Worm (Caenorhabditis elegans) whole organism, young adult: ENCODE data around the gene C16A11.3.

Experiments used
- B0019.2 ChIP-seq: fragments of 200-800 bp; sonication (Bioruptor generic); conservative IDR thresholded peaks from 2 replicates; pipeline ENCODE4 v1.3.6; 2022; ENCODE audit warnings: missing genetic modification reagents, missing genetic modification characterization, missing compliant biosample characterization
- B0261.1 ChIP-seq: sonication (generic microtip); optimal IDR thresholded peaks from 2 replicates; lab custom pipeline; 2016; ENCODE audit warnings: mild to moderate bottlenecking, missing genetic modification characterization, moderate library complexity, missing compliant biosample characterization
- D2030.7 ChIP-seq: fragments of 200-800 bp; sonication (Bioruptor generic); IDR thresholded peaks from 2 replicates; pipeline ENCODE4 v1.3.6; 2022; ENCODE audit warnings: missing genetic modification reagents, missing genetic modification characterization, missing compliant biosample characterization
- F33H1.4 ChIP-seq: fragments of 200-800 bp; sonication (Bioruptor generic); IDR thresholded peaks from 2 replicates; pipeline ENCODE4 v1.3.6; 2022; ENCODE audit warnings: missing genetic modification reagents, missing genetic modification characterization, missing compliant biosample characterization
- F49E8.2 ChIP-seq: sonication (generic microtip); optimal IDR thresholded peaks from 3 replicates; lab custom pipeline; 2017; ENCODE audit warnings: missing genetic modification characterization, mild to moderate bottlenecking, missing compliant biosample characterization, antibody characterized with exemption, moderate library complexity; ENCODE audit not compliant: insufficient read depth
- Y56A3A.18 ChIP-seq: fragments of 200-800 bp; sonication (Bioruptor generic); IDR thresholded peaks from 2 replicates; pipeline ENCODE4 v1.3.6; 2022; ENCODE audit warnings: missing genetic modification reagents, missing genetic modification characterization, missing compliant biosample characterization
- ama-1 ChIP-seq, 3 experiments: fragments of 150-350 bp in 1 of 3; sonication (generic microtip) in 2 of 3; optimal IDR thresholded peaks; 2 replicates each; lab custom pipeline; 2014 to 2018; ENCODE audit warnings: missing biosample characterization in 2 of 3, missing genetic modification characterization in 2 of 3, missing genetic modification reagents in 2 of 3
- aptf-2 ChIP-seq: fragments of 200-800 bp; sonication (Bioruptor generic); conservative IDR thresholded peaks from 2 replicates; pipeline ENCODE4 v1.3.6; 2022; ENCODE audit warnings: missing genetic modification reagents, missing genetic modification characterization, missing compliant biosample characterization
- athp-1 ChIP-seq: sonication (generic microtip); optimal IDR thresholded peaks from 2 replicates; lab custom pipeline; 2017; ENCODE audit warnings: mild to moderate bottlenecking, missing genetic modification characterization, missing compliant biosample characterization
- attf-6 ChIP-seq: fragments of 200-800 bp; sonication (Bioruptor generic); IDR thresholded peaks from 2 replicates; pipeline ENCODE4 v1.3.6; 2022; ENCODE audit warnings: missing genetic modification reagents, missing genetic modification characterization, missing compliant biosample characterization
- bed-2 ChIP-seq: fragments of 200-800 bp; sonication (Bioruptor generic); IDR thresholded peaks from 2 replicates; pipeline ENCODE4 v1.3.6; 2022; ENCODE audit warnings: missing genetic modification reagents, missing genetic modification characterization, missing compliant biosample characterization
- ceh-100 ChIP-seq: fragments of 200-800 bp; sonication (Bioruptor generic); IDR thresholded peaks from 2 replicates; pipeline ENCODE4 v1.3.6; 2022; ENCODE audit warnings: missing genetic modification reagents, missing genetic modification characterization, missing compliant biosample characterization
- ceh-27 ChIP-seq: fragments of 200-800 bp; sonication (Bioruptor generic); optimal IDR thresholded peaks from 2 replicates; lab custom pipeline; 2018; ENCODE audit warnings: mild to moderate bottlenecking, missing genetic modification characterization, moderate library complexity, missing compliant biosample characterization
- ceh-40 ChIP-seq: fragments of 200-800 bp; sonication (Bioruptor generic); IDR thresholded peaks from 2 replicates; pipeline ENCODE4 v1.3.6; 2022; ENCODE audit warnings: missing genetic modification characterization, missing compliant biosample characterization
- ceh-79 ChIP-seq: sonication (generic microtip); optimal IDR thresholded peaks from 2 replicates; lab custom pipeline; 2017; ENCODE audit warnings: mild to moderate bottlenecking, missing genetic modification characterization, missing compliant biosample characterization
- dpff-1 ChIP-seq: sonication (generic microtip); optimal IDR thresholded peaks from 2 replicates; lab custom pipeline; 2017; ENCODE audit warnings: mild to moderate bottlenecking, missing genetic modification characterization, missing compliant biosample characterization
- efl-1 ChIP-seq: fragments of 150-350 bp; optimal IDR thresholded peaks from 2 replicates; lab custom pipeline; 2014; ENCODE audit warnings: missing biosample characterization, missing genetic modification reagents, missing genetic modification characterization
- egl-44 ChIP-seq: fragments of 200-800 bp; sonication (Bioruptor generic); IDR thresholded peaks from 2 replicates; pipeline ENCODE4 v1.3.6; 2022; ENCODE audit warnings: missing genetic modification reagents, missing genetic modification characterization, missing compliant biosample characterization
- fkh-3 ChIP-seq: sonication (generic microtip); optimal IDR thresholded peaks from 2 replicates; lab custom pipeline; 2016; ENCODE audit warnings: mild to moderate bottlenecking, missing genetic modification characterization, missing compliant biosample characterization
- hlh-12 ChIP-seq: sonication (generic microtip); optimal IDR thresholded peaks from 2 replicates; lab custom pipeline; 2016; ENCODE audit warnings: missing genetic modification characterization, missing compliant biosample characterization
- hmg-1.2 ChIP-seq: fragments of 200-800 bp; sonication (Bioruptor generic); IDR thresholded peaks from 2 replicates; pipeline ENCODE4 v1.3.6; 2022; ENCODE audit warnings: missing genetic modification reagents, missing genetic modification characterization, missing compliant biosample characterization
- hmg-20 ChIP-seq: fragments of 200-800 bp; sonication (Bioruptor generic); IDR thresholded peaks from 2 replicates; pipeline ENCODE4 v1.3.6; 2022; ENCODE audit warnings: missing genetic modification reagents, missing genetic modification characterization, missing compliant biosample characterization
- hrde-1 ChIP-seq: sonication (generic microtip); optimal IDR thresholded peaks from 2 replicates; lab custom pipeline; 2016; ENCODE audit warnings: missing genetic modification characterization, mild to moderate bottlenecking, missing compliant biosample characterization, moderate library complexity, missing genotype, missing genetic modification reagents, borderline replicate concordance
- hsf-1 ChIP-seq: fragments of 200-800 bp; sonication (Bioruptor generic); IDR thresholded peaks from 2 replicates; pipeline ENCODE4 v1.3.6; 2022; ENCODE audit warnings: missing genetic modification reagents, missing genetic modification characterization, missing compliant biosample characterization
- let-607 ChIP-seq, 2 experiments: fragments of 200-800 bp in 1 of 2; sonication (Bioruptor generic) in 1 of 2; sonication (generic microtip) in 1 of 2; optimal IDR thresholded peaks; 2 replicates each; lab custom pipeline; 2016 to 2018; ENCODE audit warnings: mild to moderate bottlenecking in 2 of 2, missing compliant biosample characterization in 2 of 2, missing genetic modification characterization in 2 of 2, moderate library complexity in 2 of 2, missing genotype in 1 of 2
- lin-26 ChIP-seq: fragments of 200-800 bp; sonication (Bioruptor generic); IDR thresholded peaks from 2 replicates; pipeline ENCODE4 v1.3.6; 2022; ENCODE audit warnings: missing genetic modification reagents, missing genetic modification characterization, missing compliant biosample characterization
- lin-35 ChIP-seq, 3 experiments: fragments of 150-350 bp in 2 of 3; sonication (generic microtip) in 1 of 3; optimal IDR thresholded peaks; 2 replicates each; lab custom pipeline; 2014 to 2018; ENCODE audit warnings: missing biosample characterization in 3 of 3, missing genetic modification characterization in 3 of 3, missing genetic modification reagents in 3 of 3
- lin-40 ChIP-seq: sonication (generic microtip); optimal IDR thresholded peaks from 2 replicates; lab custom pipeline; 2016; ENCODE audit warnings: missing genetic modification characterization, mild to moderate bottlenecking, missing compliant biosample characterization, missing genotype, missing genetic modification reagents
- lir-1 ChIP-seq: fragments of 200-800 bp; sonication (Bioruptor generic); conservative IDR thresholded peaks from 2 replicates; pipeline ENCODE4 v1.3.6; 2022; ENCODE audit warnings: missing genetic modification reagents, missing genetic modification characterization, missing compliant biosample characterization
- lsl-1 ChIP-seq: fragments of 200-800 bp; sonication (Bioruptor generic); optimal IDR thresholded peaks from 2 replicates; lab custom pipeline; 2018; ENCODE audit warnings: mild to moderate bottlenecking, missing genetic modification characterization, moderate library complexity, missing compliant biosample characterization
- madf-10 ChIP-seq: sonication (generic microtip); optimal IDR thresholded peaks from 2 replicates; lab custom pipeline; 2016; ENCODE audit warnings: mild to moderate bottlenecking, missing genetic modification characterization, missing compliant biosample characterization
- mcd-1 ChIP-seq: fragments of 200-800 bp; sonication (Bioruptor generic); IDR thresholded peaks from 2 replicates; pipeline ENCODE4 v1.3.6; 2022; ENCODE audit warnings: missing genetic modification reagents, missing genetic modification characterization, missing compliant biosample characterization
- nfya-2 ChIP-seq: fragments of 200-800 bp; sonication (Bioruptor generic); IDR thresholded peaks from 2 replicates; pipeline ENCODE4 v1.3.6; 2022; ENCODE audit warnings: missing genetic modification reagents, missing genetic modification characterization, missing compliant biosample characterization
- nhr-80 ChIP-seq: sonication (generic microtip); optimal IDR thresholded peaks from 2 replicates; lab custom pipeline; 2016; ENCODE audit warnings: missing genetic modification characterization, missing compliant biosample characterization
- sdz-38 ChIP-seq: sonication (generic microtip); optimal IDR thresholded peaks from 2 replicates; lab custom pipeline; 2016; ENCODE audit warnings: missing genotype, missing genetic modification characterization, missing compliant biosample characterization
- sea-2 ChIP-seq: fragments of 200-800 bp; sonication (Bioruptor generic); IDR thresholded peaks from 2 replicates; pipeline ENCODE4 v1.3.6; 2022; ENCODE audit warnings: missing genetic modification characterization, missing compliant biosample characterization
- snpc-1.1 ChIP-seq: sonication (generic microtip); optimal IDR thresholded peaks from 2 replicates; lab custom pipeline; 2017; ENCODE audit warnings: missing genetic modification characterization, mild to moderate bottlenecking, missing compliant biosample characterization, antibody characterized with exemption, moderate library complexity, missing genotype, missing genetic modification reagents; ENCODE audit not compliant: insufficient read depth
- snpc-1.3 ChIP-seq: sonication (generic microtip); optimal IDR thresholded peaks from 2 replicates; lab custom pipeline; 2017; ENCODE audit warnings: missing genetic modification characterization, mild to moderate bottlenecking, missing compliant biosample characterization, antibody characterized with exemption, moderate library complexity, missing genotype, missing genetic modification reagents; ENCODE audit not compliant: insufficient read depth
- sptf-2 ChIP-seq: fragments of 200-800 bp; sonication (Bioruptor generic); optimal IDR thresholded peaks from 2 replicates; lab custom pipeline; 2018; ENCODE audit warnings: mild to moderate bottlenecking, missing genetic modification characterization, missing compliant biosample characterization
- ztf-18 ChIP-seq: sonication (generic microtip); optimal IDR thresholded peaks from 2 replicates; lab custom pipeline; 2016; ENCODE audit warnings: missing genotype, mild to moderate bottlenecking, missing genetic modification characterization, missing compliant biosample characterization
- ztf-22 ChIP-seq: fragments of 200-800 bp; sonication (Bioruptor generic); optimal IDR thresholded peaks from 2 replicates; lab custom pipeline; 2018; ENCODE audit warnings: mild to moderate bottlenecking, missing genetic modification characterization, moderate library complexity, missing compliant biosample characterization
- ztf-28 ChIP-seq: fragments of 200-800 bp; sonication (Bioruptor generic); IDR thresholded peaks from 2 replicates; pipeline ENCODE4 v1.3.6; 2022; ENCODE audit warnings: missing genetic modification reagents, missing genetic modification characterization, missing compliant biosample characterization
- ztf-6 ChIP-seq: fragments of 200-800 bp; sonication (Bioruptor generic); IDR thresholded peaks from 2 replicates; pipeline ENCODE4 v1.3.6; 2022; ENCODE audit warnings: missing genetic modification reagents, missing genetic modification characterization, missing compliant biosample characterization

Gene C16A11.3

DNA sequence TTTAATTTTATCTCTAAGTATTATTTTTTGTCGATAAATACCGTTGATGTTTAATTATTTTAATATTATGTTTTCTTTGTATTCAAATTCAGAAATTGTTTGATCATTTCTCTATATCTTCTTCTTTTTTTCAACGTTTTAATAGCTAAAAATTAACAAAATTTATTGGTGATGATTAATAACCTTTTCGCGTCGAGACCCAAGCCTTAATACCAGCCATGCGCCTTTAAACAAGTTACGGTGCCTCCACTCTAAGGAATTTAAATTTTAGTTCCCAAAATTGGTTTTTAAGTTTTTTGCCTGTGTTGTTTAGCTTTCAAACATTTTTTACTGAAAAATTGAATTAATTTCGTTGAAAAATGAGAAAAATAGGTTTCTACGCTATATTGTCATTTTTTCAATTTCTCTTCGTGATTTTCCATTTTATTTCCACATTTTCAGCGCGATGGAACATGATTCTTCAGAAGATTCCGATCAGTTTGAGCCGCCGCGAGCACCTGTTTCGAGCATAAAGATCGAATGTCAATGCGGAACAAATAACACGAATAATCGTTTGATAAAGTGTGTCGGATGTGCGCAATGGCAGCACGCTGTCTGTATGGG, at the start of gene C16A11.3 (continued):
- TF ChIP-seq ama-1 (optimal IDR thresholded peaks at IDR 0.05; lab: Kevin White, UChicago): no peak
- TF ChIP-seq ama-1 (GFP tag; optimal IDR thresholded peaks at IDR 0.05; lab: Kevin White, UChicago): peak in 1 of 2 experiments; percentile 86
- TF ChIP-seq sptf-2 (GFP tag; lab: Kevin White, UChicago): no peak
- TF ChIP-seq Y56A3A.18 (GFP tag; lab: Robert Waterston, UW): peak; percentile 76; the same call in 1 of the 2 replicates
- TF ChIP-seq lin-35 (GFP tag; optimal IDR thresholded peaks at IDR 0.05; lab: Kevin White, UChicago): peak in 1 of 3 experiments; percentile 32
- TF ChIP-seq sdz-38: no peak
- TF ChIP-seq sea-2 (GFP tag; lab: Robert Waterston, UW): no peak
- no peak for TF ChIP-seq bed-2 (GFP tag; lab: Robert Waterston, UW)
- TF ChIP-seq hsf-1 (GFP tag; lab: Robert Waterston, UW): no peak; the same call in 1 of the 2 replicates
- TF ChIP-seq athp-1 (tag; lab: Kevin White, UChicago): peak; percentile 62
- peak; percentile 91 for TF ChIP-seq hrde-1
- peak; percentile 64 for TF ChIP-seq snpc-1.3 (tag; lab: Kevin White, UChicago)
- TF ChIP-seq efl-1 (GFP tag; lab: Kevin White, UChicago): no peak
- no peak for TF ChIP-seq let-607 (tag; optimal IDR thresholded peaks at IDR 0.05; lab: Kevin White, UChicago)
- TF ChIP-seq D2030.7: no peak
- no peak for TF ChIP-seq dpff-1 (tag; lab: Kevin White, UChicago)
- TF ChIP-seq B0261.1 (tag; lab: Kevin White, UChicago): no peak
- TF ChIP-seq ztf-18 (tag; lab: Kevin White, UChicago): no peak
- TF ChIP-seq snpc-1.1: peak; percentile 49
- peak; percentile 32; the same call in 1 of the 2 replicates for TF ChIP-seq hmg-1.2 (GFP tag; lab: Robert Waterston, UW)
- TF ChIP-seq ceh-79 (tag; lab: Kevin White, UChicago): no peak
- TF ChIP-seq ztf-28 (GFP tag; lab: Robert Waterston, UW): no peak
- TF ChIP-seq F49E8.2 (tag; lab: Kevin White, UChicago): peak; percentile 91
- TF ChIP-seq fkh-3 (tag; lab: Kevin White, UChicago): no peak
- TF ChIP-seq nfya-2 (GFP tag; lab: Robert Waterston, UW): 0 out of 2 replicates have a peak, but pooled peaks have one; percentile 74
- no peak for TF ChIP-seq ceh-27 (GFP tag; lab: Kevin White, UChicago)
- TF ChIP-seq lin-26 (GFP tag; lab: Robert Waterston, UW): no peak
- peak; percentile 70; the same call in 1 of the 2 replicates for TF ChIP-seq attf-6 (GFP tag; lab: Robert Waterston, UW)
- no peak for TF ChIP-seq ceh-100 (GFP tag; lab: Robert Waterston, UW)
- TF ChIP-seq nhr-80 (tag; lab: Kevin White, UChicago): no peak
- no peak for TF ChIP-seq hlh-12
- TF ChIP-seq aptf-2 (GFP tag; lab: Robert Waterston, UW): no peak
- peak; percentile 74 for TF ChIP-seq F33H1.4 (GFP tag; lab: Robert Waterston, UW)
- TF ChIP-seq lir-1 (GFP tag; lab: Robert Waterston, UW): no peak
- no peak for TF ChIP-seq hmg-20
- no peak for TF ChIP-seq egl-44 (GFP tag; lab: Robert Waterston, UW)
- TF ChIP-seq ceh-40 (GFP tag; lab: Robert Waterston, UW): no peak
- peak; percentile 75 for TF ChIP-seq lsl-1 (GFP tag; lab: Kevin White, UChicago)
- no peak for TF ChIP-seq ztf-22
- no peak for TF ChIP-seq lin-40 (tag; lab: Kevin White, UChicago)
- no peak for TF ChIP-seq ztf-6 (GFP tag; lab: Robert Waterston, UW)
- TF ChIP-seq B0019.2 (GFP tag; lab: Robert Waterston, UW): no peak
- no peak for TF ChIP-seq mcd-1
- TF ChIP-seq madf-10 (tag; lab: Kevin White, UChicago): no peak
